Worm (Caenorhabditis elegans) whole organism, L2 larva: Measurements from ENCODE around the gene ugt-1.

Experiments
- C34F6.9 ChIP-seq: fragments of 150-350 bp; optimal IDR thresholded peaks from 2 replicates; lab custom pipeline; 2014; ENCODE audit warnings: missing biosample characterization, missing genetic modification characterization
- F13H6.1 ChIP-seq: sonication (generic microtip); optimal IDR thresholded peaks from 2 replicates; lab custom pipeline; 2016; ENCODE audit warnings: missing genetic modification characterization, missing compliant biosample characterization
- Y55F3AM.14 ChIP-seq: fragments of 200-800 bp; sonication (Bioruptor generic); optimal IDR thresholded peaks from 2 replicates; lab custom pipeline; 2018; ENCODE audit warnings: mild to moderate bottlenecking, missing genetic modification characterization, missing compliant biosample characterization
- ZK546.5 ChIP-seq: sonication (generic microtip); optimal IDR thresholded peaks from 2 replicates; lab custom pipeline; 2017; ENCODE audit warnings: missing biosample characterization, missing genetic modification characterization
- alr-1 ChIP-seq: fragments of 150-350 bp; optimal IDR thresholded peaks from 2 replicates; lab custom pipeline; 2014; ENCODE audit warnings: missing biosample characterization, missing genetic modification characterization
- aly-2 ChIP-seq: fragments of 150-350 bp; optimal IDR thresholded peaks from 2 replicates; lab custom pipeline; 2014; ENCODE audit warnings: missing biosample characterization, missing genetic modification characterization
- ama-1 ChIP-seq: fragments of 150-350 bp; optimal IDR thresholded peaks from 2 replicates; lab custom pipeline; 2018; ENCODE audit warnings: inconsistent platforms
- blmp-1 ChIP-seq: sonication (generic microtip); optimal IDR thresholded peaks from 2 replicates; lab custom pipeline; 2017; ENCODE audit warnings: missing genetic modification characterization, mild to moderate bottlenecking, missing compliant biosample characterization, antibody characterized with exemption, moderate library complexity; ENCODE audit not compliant: insufficient read depth
- ceh-16 ChIP-seq: fragments of 150-350 bp; optimal IDR thresholded peaks from 2 replicates; lab custom pipeline; 2014; ENCODE audit warnings: missing biosample characterization, missing genetic modification characterization
- crh-2 ChIP-seq: sonication (generic microtip); optimal IDR thresholded peaks from 2 replicates; lab custom pipeline; 2017; ENCODE audit warnings: missing biosample characterization, missing genetic modification characterization
- egl-27 ChIP-seq: sonication (generic microtip); optimal IDR thresholded peaks from 3 replicates; lab custom pipeline; 2017; ENCODE audit warnings: missing biosample characterization, missing genetic modification reagents, missing genetic modification characterization
- elt-1 ChIP-seq: fragments of 150-350 bp; optimal IDR thresholded peaks from 2 replicates; lab custom pipeline; 2014; ENCODE audit warnings: missing biosample characterization, missing genetic modification characterization
- elt-3 ChIP-seq: sonication (generic microtip); optimal IDR thresholded peaks from 2 replicates; lab custom pipeline; 2017; ENCODE audit warnings: missing biosample characterization, missing genetic modification characterization
- fos-1 ChIP-seq: fragments of 150-350 bp; optimal IDR thresholded peaks from 2 replicates; lab custom pipeline; 2014; ENCODE audit warnings: missing biosample characterization, missing genetic modification characterization
- gmeb-1 ChIP-seq: fragments of 150-350 bp; optimal IDR thresholded peaks from 2 replicates; lab custom pipeline; 2014; ENCODE audit warnings: missing biosample characterization, missing genetic modification characterization
- lin-11 ChIP-seq: fragments of 150-350 bp; sonication (generic microtip); optimal IDR thresholded peaks from 2 replicates; lab custom pipeline; 2014; ENCODE audit warnings: missing biosample characterization, missing genetic modification characterization, inconsistent platforms, mixed read lengths
- lin-13 ChIP-seq: fragments of 150-350 bp; optimal IDR thresholded peaks from 2 replicates; lab custom pipeline; 2014; ENCODE audit warnings: missing biosample characterization, missing genetic modification reagents, missing genetic modification characterization
- lin-39 ChIP-seq: fragments of 150-350 bp; optimal IDR thresholded peaks from 2 replicates; lab custom pipeline; 2014; ENCODE audit warnings: missing biosample characterization, missing genetic modification reagents, missing genetic modification characterization
- lsy-2 ChIP-seq, 2 experiments: fragments of 150-350 bp in 1 of 2; sonication (generic microtip) in 1 of 2; optimal IDR thresholded peaks; 2 replicates each; lab custom pipeline; 2014 to 2017; ENCODE audit warnings: missing biosample characterization in 2 of 2, missing genetic modification characterization in 2 of 2
- mab-5 ChIP-seq: fragments of 150-350 bp; optimal IDR thresholded peaks from 2 replicates; lab custom pipeline; 2014; ENCODE audit warnings: missing biosample characterization, missing genetic modification characterization
- nhr-10 ChIP-seq: sonication (generic microtip); optimal IDR thresholded peaks from 2 replicates; lab custom pipeline; 2017; ENCODE audit warnings: missing biosample characterization, missing genetic modification characterization
- nhr-12 ChIP-seq: fragments of 150-350 bp; optimal IDR thresholded peaks from 2 replicates; lab custom pipeline; 2014; ENCODE audit warnings: missing biosample characterization, missing genetic modification characterization
- nhr-129 ChIP-seq: fragments of 150-350 bp; optimal IDR thresholded peaks from 2 replicates; lab custom pipeline; 2014; ENCODE audit warnings: missing biosample characterization, missing genetic modification characterization
- nhr-21 ChIP-seq: fragments of 150-350 bp; optimal IDR thresholded peaks from 2 replicates; lab custom pipeline; 2014; ENCODE audit warnings: missing biosample characterization, missing genetic modification characterization
- nhr-25 ChIP-seq: fragments of 150-350 bp; sonication (generic microtip); optimal IDR thresholded peaks from 3 replicates; lab custom pipeline; 2014; ENCODE audit warnings: missing biosample characterization, missing genetic modification characterization
- nhr-6 ChIP-seq: fragments of 150-350 bp; optimal IDR thresholded peaks from 2 replicates; lab custom pipeline; 2014; ENCODE audit warnings: missing biosample characterization, missing genetic modification characterization
- sem-4 ChIP-seq: fragments of 150-350 bp; optimal IDR thresholded peaks from 2 replicates; lab custom pipeline; 2014; ENCODE audit warnings: missing biosample characterization, missing genetic modification reagents, missing genetic modification characterization
- skn-1 ChIP-seq: sonication (generic microtip); optimal IDR thresholded peaks from 2 replicates; lab custom pipeline; 2017; ENCODE audit warnings: missing biosample characterization, missing genetic modification characterization
- sma-3 ChIP-seq: sonication (generic microtip); optimal IDR thresholded peaks from 2 replicates; lab custom pipeline; 2016; ENCODE audit warnings: missing genetic modification reagents, missing genetic modification characterization, missing compliant biosample characterization
- sma-9 ChIP-seq, 2 experiments: fragments of 150-350 bp in 1 of 2; sonication (generic microtip) in 1 of 2; optimal IDR thresholded peaks; 2 replicates each; lab custom pipeline; 2014 to 2016; ENCODE audit warnings: missing genetic modification characterization in 2 of 2, mild to moderate bottlenecking in 1 of 2, missing biosample characterization in 1 of 2, missing compliant biosample characterization in 1 of 2, missing genetic modification reagents in 1 of 2, moderate library complexity in 1 of 2
- snpc-4 ChIP-seq: fragments of 150-350 bp; optimal IDR thresholded peaks from 2 replicates; lab custom pipeline; 2014; ENCODE audit warnings: missing biosample characterization, missing genetic modification characterization
- unc-39 ChIP-seq: fragments of 150-350 bp; optimal IDR thresholded peaks from 2 replicates; lab custom pipeline; 2014; ENCODE audit warnings: missing biosample characterization, missing genetic modification characterization
- unc-55 ChIP-seq: fragments of 150-350 bp; sonication (generic microtip); optimal IDR thresholded peaks from 3 replicates; lab custom pipeline; 2014; ENCODE audit warnings: missing biosample characterization, missing genetic modification reagents, missing genetic modification characterization
- zag-1 ChIP-seq: fragments of 150-350 bp; optimal IDR thresholded peaks from 2 replicates; lab custom pipeline; 2014; ENCODE audit warnings: missing biosample characterization, missing genetic modification characterization

Gene ugt-1

DNA sequence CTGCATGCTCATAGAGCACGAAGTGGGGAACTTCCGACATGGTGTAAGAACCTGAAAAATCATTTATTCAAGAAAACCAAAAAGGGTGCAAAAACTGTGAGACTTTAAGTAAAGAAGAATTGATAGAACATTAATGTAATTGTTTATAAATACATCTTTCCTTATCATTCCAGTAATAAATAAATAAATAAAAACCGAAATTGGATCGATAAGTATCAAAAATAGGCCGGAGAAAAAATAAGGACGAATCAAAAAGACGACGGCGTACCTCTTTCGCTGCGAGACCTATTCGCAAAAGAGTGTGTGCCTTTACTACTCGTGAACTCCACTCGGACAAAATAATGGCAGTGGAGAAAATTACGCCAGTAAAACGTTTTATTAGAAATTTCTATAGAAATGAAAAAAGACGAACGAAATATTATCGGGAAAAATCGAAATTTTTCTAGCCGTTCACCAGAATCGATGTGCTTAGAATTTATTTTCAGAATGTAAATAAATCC, 42.5 kb upstream of the ugt-1 start, which contains the start of gene nol-56 (continued):
- TF ChIP-seq unc-39 (tag; lab: Kevin White, UChicago): no peak
- TF ChIP-seq, all 48 proteins: peak for 25

DNA sequence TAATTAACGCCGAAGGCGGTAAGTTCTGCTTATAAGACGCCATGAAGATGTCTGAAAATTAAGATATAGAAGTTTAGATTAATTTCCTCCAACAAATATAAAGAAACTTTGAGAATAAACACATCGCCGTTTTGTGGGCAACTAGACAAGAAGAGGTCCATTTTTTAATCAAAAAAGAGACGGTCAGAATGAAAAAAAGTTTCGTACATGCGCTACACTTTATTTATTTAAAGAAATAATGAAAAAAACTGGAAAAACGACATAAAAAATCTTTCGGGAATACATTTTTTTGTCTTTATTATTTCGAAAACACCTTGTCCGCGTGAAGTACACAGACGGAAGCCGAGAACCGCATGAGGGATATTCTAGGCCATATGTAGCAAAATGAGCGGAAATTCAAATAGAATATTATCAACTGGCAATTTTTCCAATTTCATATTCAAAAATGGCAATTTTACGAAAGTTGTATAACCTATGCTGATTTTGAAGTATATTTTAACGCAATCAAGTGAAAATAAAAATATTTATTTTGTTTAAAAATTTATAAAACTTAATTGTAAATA, 39.6 kb upstream of the ugt-1 start, which contains the start of gene sluh-7:
Gene sluh-7 (minus strand): TSS at position 51 of the 563 bp plus-strand sequence.
- TF ChIP-seq sma-9 (GFP tag; optimal IDR thresholded peaks at IDR 0.05; lab: Kevin White, UChicago): peak; percentile 92
- TF ChIP-seq sma-9 (tag; optimal IDR thresholded peaks at IDR 0.05; lab: Kevin White, UChicago): no peak
- peak; percentile 68 for TF ChIP-seq nhr-21 (tag; lab: Kevin White, UChicago)
- peak; percentile 69 for TF ChIP-seq snpc-4 (tag; lab: Kevin White, UChicago)
- peak; percentile 87 for TF ChIP-seq C34F6.9 (tag; lab: Kevin White, UChicago)
- peak; percentile 82 for TF ChIP-seq F13H6.1 (tag; lab: Kevin White, UChicago)
- TF ChIP-seq crh-2: peak; percentile 82
- TF ChIP-seq elt-3 (tag; lab: Kevin White, UChicago): no peak
- peak; percentile 18 for TF ChIP-seq egl-27
- no peak for TF ChIP-seq zag-1 (tag; lab: Kevin White, UChicago)
- TF ChIP-seq unc-55 (GFP tag; lab: Kevin White, UChicago): peak; percentile 89
- TF ChIP-seq ceh-16 (tag; lab: Kevin White, UChicago): peak; percentile 16
- peak; percentile 80 for TF ChIP-seq lin-13 (GFP tag; lab: Kevin White, UChicago)
- peak; percentile 5 for TF ChIP-seq mab-5 (tag; lab: Kevin White, UChicago)
- TF ChIP-seq nhr-25 (tag; lab: Kevin White, UChicago): peak; percentile 84
- no peak for TF ChIP-seq elt-1 (tag; lab: Kevin White, UChicago)
- TF ChIP-seq ZK546.5: no peak
- peak; percentile 67 to 90 for TF ChIP-seq lsy-2 (tag; optimal IDR thresholded peaks at IDR 0.05; lab: Kevin White, UChicago)
- peak; percentile 94 for TF ChIP-seq gmeb-1 (tag; lab: Kevin White, UChicago)
- peak; percentile 30 for TF ChIP-seq nhr-129 (tag; lab: Kevin White, UChicago)
- TF ChIP-seq alr-1: no peak
- TF ChIP-seq sma-3 (GFP tag; lab: Kevin White, UChicago): peak; percentile 84
- TF ChIP-seq sem-4 (tag; lab: Kevin White, UChicago): peak; percentile 64
- TF ChIP-seq nhr-6 (tag; lab: Kevin White, UChicago): peak; percentile 65
- TF ChIP-seq fos-1 (tag; lab: Kevin White, UChicago): peak; percentile 16
- peak; percentile 18 for TF ChIP-seq lin-11
- TF ChIP-seq, all 48 proteins: peak for 20

DNA sequence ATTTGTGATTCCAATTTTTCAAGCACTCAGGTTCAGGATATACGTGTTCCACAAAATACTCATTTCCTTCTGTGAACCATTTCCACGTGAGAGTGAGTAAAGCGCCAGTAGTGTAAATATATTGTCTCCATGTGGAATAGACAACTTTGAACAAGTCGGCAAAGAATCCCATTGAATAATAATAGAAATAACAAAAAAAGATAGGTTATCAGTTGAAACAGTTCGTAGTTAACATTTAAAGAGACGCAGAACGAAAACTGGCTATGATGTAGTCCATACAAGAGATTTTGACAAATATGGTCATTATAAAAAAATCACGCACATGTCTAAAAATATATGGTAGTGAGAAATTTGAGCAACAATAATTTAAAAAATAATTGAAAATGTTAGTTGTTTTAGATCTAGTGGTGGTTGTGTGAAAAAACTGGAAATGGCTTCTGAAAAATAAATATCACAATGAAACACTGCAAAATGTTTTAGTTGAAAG, 38.0 kb upstream of the ugt-1 start, which contains the start of gene ceeh-2:
Gene ceeh-2 (minus strand): TSS at position 437 of the 487 bp plus-strand sequence.
- TF ChIP-seq Y55F3AM.14 (GFP tag; lab: Kevin White, UChicago) (no peak), sma-9 (GFP tag; optimal IDR thresholded peaks at IDR 0.05; lab: Kevin White, UChicago) (peak; percentile 17), sma-9 (tag; optimal IDR thresholded peaks at IDR 0.05; lab: Kevin White, UChicago) (no peak), fos-1 (tag; lab: Kevin White, UChicago) (peak; percentile 6)

DNA sequence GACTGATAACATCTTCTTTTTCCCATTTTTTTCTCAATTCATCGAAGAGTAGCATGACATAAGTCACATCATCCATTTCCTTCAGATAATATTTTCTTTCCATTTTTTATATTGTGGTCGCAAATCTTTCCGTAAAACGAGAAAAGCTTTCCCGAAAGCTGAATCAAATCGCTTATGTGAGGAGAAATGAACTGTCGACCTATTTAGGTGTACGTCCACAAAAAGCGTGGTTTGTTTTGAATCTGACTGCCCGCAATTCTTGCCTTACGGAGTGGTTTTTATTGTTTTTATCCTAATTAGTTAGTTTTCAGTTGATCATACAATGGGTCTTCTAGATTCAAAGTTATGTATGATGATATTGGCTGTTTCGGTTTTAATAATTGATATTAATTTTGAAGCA, 37.2 kb upstream of the ugt-1 start, which contains the start of gene ttll-15:
Gene ttll-15 (plus strand): TSS at position 301 of the 400 bp plus-strand sequence.
- TF ChIP-seq Y55F3AM.14 (GFP tag; lab: Kevin White, UChicago): no peak
- TF ChIP-seq elt-1 (tag; lab: Kevin White, UChicago): no peak
- TF ChIP-seq zag-1 (tag; lab: Kevin White, UChicago): no peak
- TF ChIP-seq unc-39 (tag; lab: Kevin White, UChicago): no peak
- TF ChIP-seq elt-3 (tag; lab: Kevin White, UChicago): no peak
- TF ChIP-seq F13H6.1 (tag; lab: Kevin White, UChicago): no peak
- no peak for TF ChIP-seq nhr-6 (tag; lab: Kevin White, UChicago)
- TF ChIP-seq egl-27: no peak
- TF ChIP-seq sma-9 (GFP tag; optimal IDR thresholded peaks at IDR 0.05; lab: Kevin White, UChicago): no peak
- no peak for TF ChIP-seq sma-9 (tag; optimal IDR thresholded peaks at IDR 0.05; lab: Kevin White, UChicago)
- no peak for TF ChIP-seq snpc-4 (tag; lab: Kevin White, UChicago)
- no peak for TF ChIP-seq nhr-10 (tag; lab: Kevin White, UChicago)
- TF ChIP-seq aly-2 (tag; lab: Kevin White, UChicago): no peak
- TF ChIP-seq nhr-25 (tag; lab: Kevin White, UChicago): no peak

DNA sequence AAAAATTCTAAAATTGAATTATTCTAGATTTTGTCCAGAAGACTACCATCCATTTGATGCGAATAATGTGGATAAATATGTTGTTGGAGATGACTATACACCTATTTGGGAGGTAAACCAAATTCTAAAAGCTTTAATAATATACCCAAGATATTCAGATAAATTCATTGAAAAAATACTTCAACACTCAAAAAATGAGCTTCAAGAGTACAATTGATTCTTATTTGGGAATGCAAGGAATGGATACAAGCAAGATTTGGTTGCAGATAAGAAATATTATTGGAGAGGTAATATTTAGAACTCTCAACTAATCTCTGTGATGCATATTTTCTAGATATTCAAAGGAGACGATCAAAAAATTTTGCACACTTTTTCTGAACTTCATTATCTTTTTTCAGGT, 35.3 kb upstream of the ugt-1 start:
- TF ChIP-seq elt-3 (tag; lab: Kevin White, UChicago) (no peak), sma-3 (GFP tag; lab: Kevin White, UChicago) (no peak), F13H6.1 (tag; lab: Kevin White, UChicago) (no peak), nhr-21 (tag; lab: Kevin White, UChicago) (no peak), skn-1 (tag; lab: Kevin White, UChicago) (no peak), blmp-1 (tag; lab: Kevin White, UChicago) (no peak), aly-2 (tag; lab: Kevin White, UChicago) (no peak), nhr-12 (tag; lab: Kevin White, UChicago) (no peak), elt-1 (tag; lab: Kevin White, UChicago) (no peak), egl-27 (no peak), ama-1 (lab: Kevin White, UChicago) (no peak), fos-1 (tag; lab: Kevin White, UChicago) (no peak), lin-39 (no peak), sma-9 (GFP tag; optimal IDR thresholded peaks at IDR 0.05; lab: Kevin White, UChicago) (no peak), sma-9 (tag; optimal IDR thresholded peaks at IDR 0.05; lab: Kevin White, UChicago) (no peak)
- TF ChIP-seq, all 48 proteins: peak for 0
